Worm (Caenorhabditis elegans): ENCODE data around the gene Y76A2B.4.

Gene Y76A2B.4

DNA sequence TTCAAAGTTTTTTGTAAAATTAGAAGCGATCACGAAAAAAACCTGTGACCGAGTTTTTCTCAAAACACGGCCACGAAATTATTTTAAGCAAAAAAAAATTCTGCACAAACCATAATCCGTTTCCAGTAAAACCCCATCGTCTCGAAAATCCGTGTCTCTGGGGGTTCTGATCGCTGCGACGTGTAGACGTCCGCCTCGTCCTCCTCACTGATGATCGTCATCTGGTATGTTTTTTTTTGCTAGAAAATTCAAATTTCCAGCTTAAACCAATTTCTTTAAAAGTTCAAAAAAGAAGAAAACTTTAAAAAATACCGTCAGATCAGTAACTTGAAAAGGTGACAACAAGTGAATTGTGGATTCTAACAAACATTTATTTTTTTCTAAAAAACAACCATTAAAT is at the start of gene Y76A2B.4 (continued):
- no peak for TF ChIP-seq nhr-41 (GFP tag; IDR thresholded peaks at IDR 0.05)
- no peak for TF ChIP-seq F26F4.8 (GFP tag; conservative IDR thresholded peaks at IDR 0.05)
- TF ChIP-seq Y105C5A.15 (GFP tag; IDR thresholded peaks at IDR 0.05), result no peak
- no peak for TF ChIP-seq ceh-32 (tag; optimal IDR thresholded peaks at IDR 0.05; ENCODE audit: poor library complexity)
- TF ChIP-seq ces-1 (GFP tag; optimal IDR thresholded peaks at IDR 0.05), result no peak
- no peak for TF ChIP-seq nhr-28 (tag; optimal IDR thresholded peaks at IDR 0.05)
- no peak for TF ChIP-seq nhr-6 (tag; optimal IDR thresholded peaks at IDR 0.05)
- no peak for TF ChIP-seq dve-1 (tag; optimal IDR thresholded peaks at IDR 0.05; ENCODE audit: insufficient read depth)
- TF ChIP-seq nhr-48 (tag; optimal IDR thresholded peaks at IDR 0.05), result no peak
- TF ChIP-seq spr-1 (tag; optimal IDR thresholded peaks at IDR 0.05), result no peak
- no peak for TF ChIP-seq ama-1 (optimal IDR thresholded peaks at IDR 0.05)
- 0 out of 2 replicates have a peak, but pooled peaks have one; percentile 24 for TF ChIP-seq lim-7 (GFP tag; IDR thresholded peaks at IDR 0.05)
- no peak for TF ChIP-seq fos-1 (tag; optimal IDR thresholded peaks at IDR 0.05)
- TF ChIP-seq mes-2 (tag; optimal IDR thresholded peaks at IDR 0.05; ENCODE audit: poor library complexity, severe bottlenecking), result no peak
- no peak for TF ChIP-seq pqm-1 (tag; optimal IDR thresholded peaks at IDR 0.05)
- no peak for TF ChIP-seq F10B5.3 (tag; optimal IDR thresholded peaks at IDR 0.05)
- 0 out of 2 replicates have a peak, but pooled peaks have one; percentile 43 for TF ChIP-seq zfp-3 (GFP tag; conservative IDR thresholded peaks at IDR 0.05)
- no peak for TF ChIP-seq Y48G9A.11 (GFP tag; IDR thresholded peaks at IDR 0.05)
- no peak for TF ChIP-seq ceh-28 (tag; optimal IDR thresholded peaks at IDR 0.05)
- no peak for TF ChIP-seq lir-3 (tag; optimal IDR thresholded peaks at IDR 0.05)
- no peak for TF ChIP-seq mdt-29 (GFP tag; IDR thresholded peaks at IDR 0.05)
- no peak for TF ChIP-seq fkh-10 (GFP tag; optimal IDR thresholded peaks at IDR 0.05)

- TF ChIP-seq hmg-1.1 (GFP tag; IDR thresholded peaks at IDR 0.05) (peak; percentile 33; the same call in 1 of the 2 replicates), set-16 (GFP tag; IDR thresholded peaks at IDR 0.05) (peak; percentile 44; the same call in 1 of the 2 replicates), madf-5 (GFP tag; IDR thresholded peaks at IDR 0.05) (0 out of 4 replicates have a peak, but pooled peaks of 1 of the 2 experiments have one; percentile 22), lim-7 (GFP tag; IDR thresholded peaks at IDR 0.05) (0 out of 2 replicates have a peak, but pooled peaks have one; percentile 48), saeg-2 (GFP tag; IDR thresholded peaks at IDR 0.05) (0 out of 2 replicates have a peak, but pooled peaks have one; percentile 19)
These were observed 38.6 kb upstream of the Y76A2B.4 start for ce11 chrIII:13585136-13585535.

DNA sequence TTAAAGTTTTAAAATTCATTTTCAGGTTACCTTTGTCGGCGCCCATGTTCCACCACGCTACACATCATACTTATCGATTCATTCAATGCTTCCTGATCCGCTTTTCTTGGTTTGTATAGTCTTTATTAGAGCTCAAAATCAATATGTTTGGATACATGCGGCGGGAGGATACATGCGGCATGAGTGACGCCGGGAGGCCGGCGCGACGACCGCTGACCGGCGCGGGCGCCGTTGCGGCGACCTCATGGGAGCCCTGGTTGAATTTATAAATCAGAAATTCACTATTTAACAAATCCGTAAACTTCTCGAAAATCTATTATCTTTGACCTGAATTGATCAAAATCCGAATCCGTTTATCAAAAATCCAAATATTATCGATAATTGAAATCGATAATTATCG is 35.1 kb upstream of the Y76A2B.4 start:
- peak; percentile 72 for TF ChIP-seq set-16 (GFP tag; IDR thresholded peaks at IDR 0.05)
- no peak for TF ChIP-seq vab-7 (GFP tag; IDR thresholded peaks at IDR 0.05)

DNA sequence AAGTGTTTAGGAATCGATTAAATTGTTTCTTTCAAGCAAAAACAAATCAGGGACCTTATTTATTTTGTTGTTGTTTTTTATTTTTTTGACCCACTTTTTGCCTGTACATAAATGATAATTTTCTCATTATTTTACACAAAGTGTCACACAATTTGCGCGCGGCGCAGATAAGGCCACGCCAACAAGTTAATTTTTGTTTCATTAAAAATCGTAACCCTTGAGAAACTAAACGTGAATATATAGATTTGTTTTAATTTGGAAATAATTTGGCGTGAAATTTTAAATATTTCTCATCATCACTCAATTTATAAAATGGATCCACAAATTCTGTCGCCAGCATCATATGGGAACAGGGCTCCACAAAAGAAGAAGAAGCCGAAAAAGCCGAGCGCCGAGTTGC is 34.0 kb upstream of the Y76A2B.4 start, which contains the start of gene T05D4.5:
Gene T05D4.5, plus strand, starts transcription at position 301 of the 400 bp plus-strand sequence.
- TF ChIP-seq aha-1 (tag) (peak; percentile 27), egl-27 (tag; optimal IDR thresholded peaks at IDR 0.05) (no peak)

ce11 chrIII:13580076-13580475 is 33.5 kb upstream of the Y76A2B.4 start:
- no peak for TF ChIP-seq aly-2 (tag; optimal IDR thresholded peaks at IDR 0.05)
- peak; percentile 74 for TF ChIP-seq set-16 (GFP tag; IDR thresholded peaks at IDR 0.05)
- no peak for TF ChIP-seq unc-130 (GFP tag; optimal IDR thresholded peaks at IDR 0.05)
- no peak for TF ChIP-seq ZK546.5 (tag; optimal IDR thresholded peaks at IDR 0.05)
- TF ChIP-seq unc-62 (GFP tag; optimal IDR thresholded peaks at IDR 0.05 in 1 of 2), result peak in 1 of 2 experiments; percentile 82
- no peak for TF ChIP-seq unc-62 (tag; optimal IDR thresholded peaks at IDR 0.05)

Measured in whole organism, L4 larva.